Fruit fly (Drosophila melanogaster) whole organism, embryonic: ENCODE measurements around the gene CG10628.

ENCODE experiments used
- B-H2 ChIP-seq: fragments of 200-800 bp; sonication (Bioruptor generic); optimal IDR thresholded peaks from 2 replicates; lab custom pipeline; 2018; ENCODE audit warnings: missing biosample characterization, mild to moderate bottlenecking, missing genetic modification characterization
- Bdp1 ChIP-seq: fragments of 200-800 bp; sonication (Bioruptor generic); optimal IDR thresholded peaks from 3 replicates; lab custom pipeline; 2016; ENCODE audit warnings: missing biosample characterization, missing genetic modification characterization
- Bteb2 ChIP-seq: fragments of 200-800 bp; sonication (Bioruptor generic); optimal IDR thresholded peaks from 2 replicates; lab custom pipeline; 2016; ENCODE audit warnings: missing biosample characterization, missing genetic modification characterization
- CG10321 ChIP-seq: fragments of 200-800 bp; sonication (Bioruptor generic); IDR thresholded peaks from 2 replicates; pipeline ENCODE4 v1.3.6; 2022; ENCODE audit warnings: missing biosample characterization, missing genetic modification characterization
- CG12071 ChIP-seq: fragments of 200-800 bp; sonication (Bioruptor generic); optimal IDR thresholded peaks from 3 replicates; lab custom pipeline; 2018; ENCODE audit warnings: missing biosample characterization, mild to moderate bottlenecking, missing genetic modification characterization
- CG12942 ChIP-seq: fragments of 200-800 bp; sonication (Bioruptor generic); optimal IDR thresholded peaks from 3 replicates; lab custom pipeline; 2016; ENCODE audit warnings: missing biosample characterization, missing genetic modification characterization
- CG14667 ChIP-seq: fragments of 200-800 bp; sonication (Bioruptor generic); IDR thresholded peaks from 2 replicates; pipeline ENCODE4 v1.3.6; 2022; ENCODE audit warnings: missing biosample characterization, missing genetic modification characterization
- CG14860 ChIP-seq: fragments of 200-800 bp; sonication (Bioruptor generic); IDR thresholded peaks from 3 replicates; pipeline ENCODE4 v1.3.6; 2022; ENCODE audit warnings: missing biosample characterization, missing genetic modification characterization; ENCODE audit not compliant: partially characterized antibody
- CG15269 ChIP-seq: fragments of 200-800 bp; sonication (Bioruptor generic); optimal IDR thresholded peaks from 2 replicates; lab custom pipeline; 2018; ENCODE audit warnings: missing biosample characterization, mild to moderate bottlenecking, missing genetic modification characterization, moderate library complexity
- CG15479 ChIP-seq: fragments of 200-800 bp; sonication (Bioruptor generic); optimal IDR thresholded peaks from 3 replicates; lab custom pipeline; 2019; ENCODE audit warnings: missing biosample characterization, mild to moderate bottlenecking, missing genetic modification characterization, moderate library complexity
- CG15514 ChIP-seq: fragments of 200-800 bp; sonication (Bioruptor generic); optimal IDR thresholded peaks from 3 replicates; lab custom pipeline; 2017; ENCODE audit warnings: missing biosample characterization, missing genetic modification characterization, mild to moderate bottlenecking, moderate library complexity, missing genetic modification reagents
- CG18599 ChIP-seq: fragments of 200-800 bp; sonication (Bioruptor generic); optimal IDR thresholded peaks from 3 replicates; lab custom pipeline; 2017; ENCODE audit warnings: missing biosample characterization, missing genetic modification characterization, mild to moderate bottlenecking, moderate library complexity, missing genetic modification reagents
- CG2678 ChIP-seq: fragments of 200-800 bp; sonication (Bioruptor generic); optimal IDR thresholded peaks from 3 replicates; lab custom pipeline; 2019; ENCODE audit warnings: missing biosample characterization, mild to moderate bottlenecking, missing genetic modification characterization, moderate library complexity
- CG2712 ChIP-seq: fragments of 200-800 bp; optimal IDR thresholded peaks from 3 replicates; lab custom pipeline; 2019; ENCODE audit warnings: missing biosample characterization, mild to moderate bottlenecking, missing genetic modification characterization, moderate library complexity
- CG30431 ChIP-seq: fragments of 200-800 bp; sonication (Bioruptor generic); optimal IDR thresholded peaks from 2 replicates; lab custom pipeline; 2017; ENCODE audit warnings: missing biosample characterization, missing genetic modification characterization
- CG31365 ChIP-seq: fragments of 200-800 bp; sonication (Bioruptor generic); optimal IDR thresholded peaks from 2 replicates; lab custom pipeline; 2018; ENCODE audit warnings: missing biosample characterization, mild to moderate bottlenecking, missing genetic modification characterization
- CG7745 ChIP-seq: fragments of 200-800 bp; sonication (Bioruptor generic); optimal IDR thresholded peaks from 2 replicates; lab custom pipeline; 2018; ENCODE audit warnings: missing biosample characterization, mild to moderate bottlenecking, missing genetic modification characterization, moderate library complexity
- CG7839 ChIP-seq: fragments of 200-800 bp; sonication (Bioruptor generic); optimal IDR thresholded peaks from 3 replicates; lab custom pipeline; 2018; ENCODE audit warnings: missing biosample characterization, mild to moderate bottlenecking, missing genetic modification characterization, moderate library complexity
- CG9437 ChIP-seq: fragments of 200-800 bp; sonication (Bioruptor generic); optimal IDR thresholded peaks from 2 replicates; lab custom pipeline; 2018; ENCODE audit warnings: missing biosample characterization, mild to moderate bottlenecking, missing genetic modification characterization
- CHES-1-like ChIP-seq: fragments of 200-800 bp; sonication (Bioruptor generic); optimal IDR thresholded peaks from 2 replicates; lab custom pipeline; 2016; ENCODE audit warnings: missing biosample characterization, missing genetic modification characterization
- Chrac-16 ChIP-seq: fragments of 200-800 bp; sonication (Bioruptor generic); optimal IDR thresholded peaks from 3 replicates; lab custom pipeline; 2016; ENCODE audit warnings: missing biosample characterization, missing genetic modification characterization
- Ets65A ChIP-seq: fragments of 200-800 bp; sonication (Bioruptor generic); peaks from one replicate; lab custom pipeline; 2016; ENCODE audit warnings: missing biosample characterization, missing genetic modification characterization
- Gsc ChIP-seq: fragments of 200-800 bp; sonication (Bioruptor generic); IDR thresholded peaks from 2 replicates; pipeline ENCODE4 v1.3.6; 2022; ENCODE audit warnings: missing biosample characterization, missing genetic modification characterization
- HLH4C ChIP-seq: fragments of 200-800 bp; sonication (Bioruptor generic); IDR thresholded peaks from 3 replicates; pipeline ENCODE4 v1.3.6; 2022; ENCODE audit warnings: missing biosample characterization, missing genetic modification characterization; ENCODE audit not compliant: partially characterized antibody
- Hr78 ChIP-seq, 2 experiments: fragments of 200-800 bp in 1 of 2; fragments of >200 bp in 1 of 2; sonication (Bioruptor generic) in 1 of 2; optimal IDR thresholded peaks; 2 replicates each; lab custom pipeline; 2017 to 2019; ENCODE audit warnings: missing biosample characterization in 2 of 2, missing genetic modification characterization in 2 of 2, mild to moderate bottlenecking in 1 of 2, moderate library complexity in 1 of 2
- Lim3 ChIP-seq: fragments of 200-800 bp; sonication (Bioruptor generic); IDR thresholded peaks from 2 replicates; pipeline ENCODE4 v1.3.6; 2022; ENCODE audit warnings: missing biosample characterization, missing genetic modification characterization
- PHDP ChIP-seq: fragments of 200-800 bp; sonication (Bioruptor generic); optimal IDR thresholded peaks from 3 replicates; lab custom pipeline; 2018; ENCODE audit warnings: missing biosample characterization, mild to moderate bottlenecking, missing genetic modification characterization, moderate library complexity
- Sry-β ChIP-seq: fragments of 200-800 bp; sonication (Bioruptor generic); optimal IDR thresholded peaks from 2 replicates; lab custom pipeline; 2018; ENCODE audit warnings: missing biosample characterization, mild to moderate bottlenecking, missing genetic modification characterization, moderate library complexity
- Taf1 ChIP-seq: fragments of 200-800 bp; sonication (Bioruptor generic); IDR thresholded peaks from 2 replicates; pipeline ENCODE4 v1.3.6; 2022; ENCODE audit warnings: missing biosample characterization, missing genetic modification characterization
- Xrp1 ChIP-seq: fragments of 200-800 bp; sonication (Bioruptor generic); IDR thresholded peaks from 2 replicates; pipeline ENCODE4 v1.3.6; 2022; ENCODE audit warnings: missing biosample characterization, missing genetic modification characterization
- amos ChIP-seq: fragments of 200-800 bp; sonication (Bioruptor generic); IDR thresholded peaks from 2 replicates; pipeline ENCODE4 v1.3.6; 2022; ENCODE audit warnings: missing biosample characterization, missing genetic modification characterization; ENCODE audit not compliant: partially characterized antibody
- bowl ChIP-seq: fragments of 200-800 bp; sonication (Bioruptor generic); IDR thresholded peaks from 2 replicates; pipeline ENCODE4 v1.3.6; 2022; ENCODE audit warnings: missing biosample characterization, missing genetic modification characterization
- dm ChIP-seq: fragments of 200-800 bp; sonication (Bioruptor generic); optimal IDR thresholded peaks from 3 replicates; lab custom pipeline; 2016; ENCODE audit warnings: missing biosample characterization, missing genetic modification characterization
- gfzf ChIP-seq: fragments of 200-800 bp; sonication (Bioruptor generic); optimal IDR thresholded peaks from 2 replicates; lab custom pipeline; 2016; ENCODE audit warnings: missing biosample characterization, mild to moderate bottlenecking, missing genetic modification characterization, moderate library complexity
- gsb-n ChIP-seq: fragments of 200-800 bp; sonication (Bioruptor generic); optimal IDR thresholded peaks from 3 replicates; lab custom pipeline; 2018; ENCODE audit warnings: missing biosample characterization, mild to moderate bottlenecking, missing genetic modification characterization
- insv ChIP-seq, 2 experiments: fragments of 200-800 bp; sonication (Bioruptor generic); optimal IDR thresholded peaks; 3 replicates each; lab custom pipeline; 2016 to 2018; ENCODE audit warnings: missing biosample characterization in 2 of 2, missing genetic modification characterization in 2 of 2
- jigr1 ChIP-seq: fragments of 200-800 bp; sonication (Bioruptor generic); IDR thresholded peaks from 3 replicates; pipeline ENCODE4 v1.3.6; 2022; ENCODE audit warnings: missing biosample characterization, missing genetic modification characterization
- jumu ChIP-seq: fragments of 200-800 bp; sonication (Bioruptor generic); optimal IDR thresholded peaks from 3 replicates; lab custom pipeline; 2016; ENCODE audit warnings: missing biosample characterization, missing genetic modification characterization
- lbe ChIP-seq: fragments of 200-800 bp; sonication (Bioruptor generic); optimal IDR thresholded peaks from 2 replicates; lab custom pipeline; 2016; ENCODE audit warnings: missing biosample characterization, mild to moderate bottlenecking, missing genetic modification characterization
- nmo ChIP-seq: fragments of 200-800 bp; sonication (Bioruptor generic); optimal IDR thresholded peaks from 2 replicates; lab custom pipeline; 2018; ENCODE audit warnings: missing biosample characterization, mild to moderate bottlenecking, missing genetic modification characterization, moderate library complexity
- pan ChIP-seq, 4 experiments: fragments of >200 bp in 3 of 4; fragments of 200-800 bp in 1 of 4; sonication (Bioruptor generic) in 1 of 4; optimal IDR thresholded peaks in 3 of 4; IDR thresholded peaks in 1 of 4; 2 replicates each; pipeline versions ENCODE4 v1.3.6 to Lab custom; 2017 to 2022; ENCODE audit warnings: missing biosample characterization in 2 of 4, missing genetic modification characterization in 2 of 4, mixed read lengths in 1 of 4
- pita ChIP-seq: fragments of 200-800 bp; sonication (Bioruptor generic); optimal IDR thresholded peaks from 2 replicates; lab custom pipeline; 2017; ENCODE audit warnings: missing biosample characterization, mild to moderate bottlenecking, missing genetic modification characterization
- pzg ChIP-seq: fragments of 200-800 bp; sonication (Bioruptor generic); optimal IDR thresholded peaks from 3 replicates; lab custom pipeline; 2018; ENCODE audit warnings: missing biosample characterization, mild to moderate bottlenecking, missing genetic modification characterization, moderate library complexity
- sob ChIP-seq: fragments of 200-800 bp; sonication (Bioruptor generic); IDR thresholded peaks from 2 replicates; pipeline ENCODE4 v1.3.6; 2022; ENCODE audit warnings: missing biosample characterization, missing genetic modification characterization
- tap ChIP-seq: fragments of 200-800 bp; optimal IDR thresholded peaks from 3 replicates; lab custom pipeline; 2019; ENCODE audit warnings: missing biosample characterization, mild to moderate bottlenecking, missing genetic modification characterization, moderate library complexity
- vnd ChIP-seq: fragments of 200-800 bp; sonication (Bioruptor generic); IDR thresholded peaks from 3 replicates; pipeline ENCODE4 v1.3.6; 2022; ENCODE audit warnings: missing biosample characterization, missing genetic modification characterization; ENCODE audit not compliant: partially characterized antibody
- wdn ChIP-seq: fragments of 200-800 bp; sonication (Bioruptor generic); IDR thresholded peaks from 2 replicates; pipeline ENCODE4 v1.3.6; 2022; ENCODE audit warnings: missing biosample characterization, missing genetic modification characterization
- zfh2 ChIP-seq: fragments of 200-800 bp; sonication (Bioruptor generic); optimal IDR thresholded peaks from 2 replicates; lab custom pipeline; 2016; ENCODE audit warnings: missing biosample characterization, missing genetic modification characterization

Gene CG10628

DNA sequence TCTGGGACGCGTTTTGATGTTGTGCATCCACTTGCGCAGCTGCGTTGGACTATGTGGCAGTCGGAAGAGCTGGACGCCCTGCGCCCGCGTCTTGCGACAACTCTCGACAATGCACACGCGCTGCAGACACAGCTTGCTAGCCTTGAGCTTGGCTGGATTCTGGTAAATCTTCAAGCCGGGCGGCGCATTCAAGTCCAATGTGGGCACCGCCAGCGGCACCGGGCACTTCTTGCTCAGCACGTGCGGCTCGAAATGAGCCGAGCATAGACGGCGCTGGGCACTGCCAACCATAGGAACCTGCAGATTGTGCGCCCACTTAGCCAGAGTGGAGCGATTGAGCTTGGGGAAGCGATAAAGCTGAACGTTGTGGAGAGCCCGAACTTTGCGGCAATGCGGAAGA lies 7.8 kb downstream of the CG10628 start:
- TF ChIP-seq Ets65A (GFP tag; lab: Kevin White, UChicago), result peak; percentile 91
- no peak for TF ChIP-seq CG14860 (GFP tag; lab: Robert Waterston, UW)
- TF ChIP-seq, all 482 proteins: peak for 1

DNA sequence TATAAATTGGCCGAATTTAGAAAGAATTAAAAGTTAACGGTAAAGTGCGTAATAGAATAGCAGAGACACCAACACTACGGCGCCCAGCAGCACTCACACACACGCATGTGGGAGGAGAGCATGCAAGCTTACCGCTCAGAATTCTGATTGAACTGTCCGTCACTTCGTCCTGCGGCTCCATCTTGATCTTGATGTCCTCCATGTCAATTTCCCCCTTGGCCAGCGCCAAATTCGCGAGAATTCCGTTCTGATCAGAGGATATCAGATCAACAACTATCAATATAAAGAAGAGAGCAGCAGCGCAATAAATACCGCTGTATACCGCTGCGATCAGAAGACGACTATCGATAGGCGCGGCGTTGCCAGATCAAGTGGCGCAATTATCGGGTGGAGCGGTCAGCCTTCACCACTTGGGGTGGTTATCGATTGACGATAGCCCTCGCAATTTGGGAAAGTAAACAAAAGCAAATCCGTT lies 22.7 kb downstream of the CG10628 start, which contains the start of the genes CG10462 and Nf-YB:
Gene CG10462 (minus strand): TSS at position 346 of the 475 bp plus-strand sequence.
Gene Nf-YB (plus strand): TSS at position 410 of the 475 bp plus-strand sequence.
- no peak for TF ChIP-seq jigr1 (GFP tag; lab: Robert Waterston, UW)
- no peak for TF ChIP-seq Hr78 (GFP tag; optimal IDR thresholded peaks at IDR 0.05; lab: Kevin White, UChicago)
- TF ChIP-seq CG12942 (GFP tag; lab: Kevin White, UChicago), result no peak
- TF ChIP-seq gsb-n, result no peak
- peak; percentile 90 for TF ChIP-seq vnd (GFP tag; lab: Robert Waterston, UW)
- no peak for TF ChIP-seq PHDP (tag; lab: Kevin White, UChicago)
- TF ChIP-seq pan (optimal IDR thresholded peaks at IDR 0.05; lab: Kevin White, UChicago), result no peak
- no peak for TF ChIP-seq pan (GFP tag; optimal IDR thresholded peaks at IDR 0.05 in 1 of 2, IDR thresholded peaks at IDR 0.05 in 1 of 2)
- TF ChIP-seq lbe, result no peak
- TF ChIP-seq dm (GFP tag; lab: Kevin White, UChicago), result peak; percentile 78
- peak in 1 of 2 experiments; percentile 50 for TF ChIP-seq insv (GFP tag; optimal IDR thresholded peaks at IDR 0.05; lab: Kevin White, UChicago)
- peak; percentile 73 for TF ChIP-seq CG15514 (GFP tag; lab: Kevin White, UChicago)
- TF ChIP-seq pita (GFP tag; lab: Kevin White, UChicago), result no peak
- TF ChIP-seq nmo, result peak; percentile 35
- peak; percentile 74 for TF ChIP-seq CG15479 (GFP tag; lab: Kevin White, UChicago)
- no peak for TF ChIP-seq Chrac-16
- TF ChIP-seq Gsc, result no peak
- no peak for TF ChIP-seq bowl (GFP tag; lab: Robert Waterston, UW)
- TF ChIP-seq sob (GFP tag; lab: Robert Waterston, UW), result no peak
- TF ChIP-seq wdn (GFP tag; lab: Robert Waterston, UW), result no peak
- TF ChIP-seq Sry-β (GFP tag; lab: Kevin White, UChicago), result no peak
- TF ChIP-seq Bdp1 (GFP tag; lab: Kevin White, UChicago), result no peak
- TF ChIP-seq CG30431 (GFP tag; lab: Kevin White, UChicago), result no peak
- peak; percentile 90 for TF ChIP-seq amos
- peak; percentile 89 for TF ChIP-seq pzg (GFP tag; lab: Kevin White, UChicago)
- no peak for TF ChIP-seq CG14667 (GFP tag; lab: Robert Waterston, UW)
- TF ChIP-seq gfzf (GFP tag; lab: Kevin White, UChicago), result peak; percentile 26
- no peak for TF ChIP-seq zfh2 (GFP tag; lab: Kevin White, UChicago)
- TF ChIP-seq Xrp1, result no peak
- TF ChIP-seq CG2678 (tag; lab: Kevin White, UChicago), result no peak
- peak; percentile 88 for TF ChIP-seq CG9437 (GFP tag; lab: Kevin White, UChicago)
- no peak for TF ChIP-seq CG7839 (tag; lab: Kevin White, UChicago)
- no peak for TF ChIP-seq Lim3 (GFP tag; lab: Robert Waterston, UW)
- no peak for TF ChIP-seq B-H2
- TF ChIP-seq CHES-1-like (GFP tag; lab: Kevin White, UChicago), result peak; percentile 46
- TF ChIP-seq CG7745 (tag; lab: Kevin White, UChicago), result no peak
- no peak for TF ChIP-seq CG18599
- no peak for TF ChIP-seq CG2712
- no peak for TF ChIP-seq Bteb2 (GFP tag; lab: Kevin White, UChicago)
- TF ChIP-seq CG12071 (GFP tag; lab: Kevin White, UChicago), result no peak
- TF ChIP-seq tap, result no peak
- TF ChIP-seq CG31365 (tag; lab: Kevin White, UChicago), result no peak
- no peak for TF ChIP-seq CG15269 (tag; lab: Kevin White, UChicago)
- peak; percentile 88 for TF ChIP-seq Ets65A (GFP tag; lab: Kevin White, UChicago)
- peak; percentile 97 for TF ChIP-seq HLH4C (GFP tag; lab: Robert Waterston, UW)
- TF ChIP-seq Taf1 (GFP tag; lab: Robert Waterston, UW), result no peak
- TF ChIP-seq jumu, result peak; percentile 6
- no peak for TF ChIP-seq CG10321 (GFP tag; lab: Robert Waterston, UW)
